Worm (Caenorhabditis elegans): Measurements from ENCODE around the gene mpc-1.

DNA sequence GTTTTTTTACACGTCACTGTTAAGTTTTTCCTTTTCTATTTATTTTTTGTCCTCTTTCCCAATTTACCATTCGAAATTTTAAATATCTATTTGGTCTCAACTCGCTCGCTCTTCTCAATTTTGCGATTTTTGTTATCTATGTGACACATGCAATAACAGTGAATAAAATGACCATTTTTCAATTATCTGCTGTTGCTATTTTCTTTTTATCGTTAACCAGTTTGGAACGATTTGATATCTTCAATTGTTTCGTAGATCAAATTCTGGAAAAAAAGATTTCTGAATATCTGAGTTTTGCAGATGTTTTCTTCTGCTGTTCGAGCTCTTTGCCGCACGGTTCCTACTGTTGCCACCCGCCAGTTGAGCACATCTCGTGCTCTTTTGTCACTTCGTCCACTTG is 6.1 kb upstream of the mpc-1 start, which contains the start of gene prdx-3:
- TF ChIP-seq ztf-6 (GFP tag; IDR thresholded peaks at IDR 0.05): no peak
- no peak for TF ChIP-seq dpff-1 (tag; optimal IDR thresholded peaks at IDR 0.05)
- TF ChIP-seq mes-4 (tag; optimal IDR thresholded peaks at IDR 0.05): no peak

Data from whole organism, young adult.